Worm (Caenorhabditis elegans): ENCODE data around the gene C43H6.6.

C43H6.6 gene

ce11 chrX:2432459-2432858 is 37.4 kb downstream of the C43H6.6 start (continued):
- TF ChIP-seq nfyb-1 (GFP tag; IDR thresholded peaks at IDR 0.05) (no peak; the same call in 1 of the 2 replicates), hmg-20 (GFP tag; IDR thresholded peaks at IDR 0.05) (no peak), pbrm-1 (GFP tag; IDR thresholded peaks at IDR 0.05) (no peak), lin-54 (GFP tag; optimal IDR thresholded peaks at IDR 0.05) (no peak), attf-5 (GFP tag; optimal IDR thresholded peaks at IDR 0.05) (peak; percentile 47), F57A8.1 (GFP tag; optimal IDR thresholded peaks at IDR 0.05) (no peak), nhr-179 (tag; optimal IDR thresholded peaks at IDR 0.05) (no peak), Y53F4B.3 (GFP tag; IDR thresholded peaks at IDR 0.05) (no peak), snpc-1.3 (tag; optimal IDR thresholded peaks at IDR 0.05; ENCODE audit: insufficient read depth) (no peak), ets-4 (GFP tag; optimal IDR thresholded peaks at IDR 0.05) (no peak), chd-7 (tag; optimal IDR thresholded peaks at IDR 0.05) (peak; percentile 3), unc-62 (GFP tag; optimal IDR thresholded peaks at IDR 0.05) (no peak), rcor-1 (GFP tag; IDR thresholded peaks at IDR 0.05) (no peak)

- TF ChIP-seq B0035.1 (tag; optimal IDR thresholded peaks at IDR 0.05) (no peak), nfya-2 (GFP tag; IDR thresholded peaks at IDR 0.05) (no peak), F10E7.11 (tag; optimal IDR thresholded peaks at IDR 0.05) (no peak), nhr-90 (tag; optimal IDR thresholded peaks at IDR 0.05) (no peak), cebp-1 (GFP tag; IDR thresholded peaks at IDR 0.05) (no peak), cebp-1 (tag; optimal IDR thresholded peaks at IDR 0.05) (peak; percentile 22)
These were observed 38.7 kb downstream of the C43H6.6 start for ce11 chrX:2433805-2434204.

ce11 chrX:2435353-2435752 is 40.3 kb downstream of the C43H6.6 start:
- TF ChIP-seq him-1 (tag; optimal IDR thresholded peaks at IDR 0.05) = no peak
- no peak for TF ChIP-seq hrde-1 (tag; optimal IDR thresholded peaks at IDR 0.05; ENCODE audit: borderline replicate concordance)
- peak; percentile 63 for TF ChIP-seq nhr-80 (tag; optimal IDR thresholded peaks at IDR 0.05)

ce11 chrX:2438857-2439256 is 43.8 kb downstream of the C43H6.6 start, which contains the start of gene gid-2:
Gene gid-2, minus strand, starts transcription at chrX:2438957.
- TF ChIP-seq tbp1 (GFP tag; optimal IDR thresholded peaks at IDR 0.05) (no peak), snpc-1.1 (tag; optimal IDR thresholded peaks at IDR 0.05; ENCODE audit: insufficient read depth) (no peak), madf-10 (tag; optimal IDR thresholded peaks at IDR 0.05) (no peak), dpff-1 (tag; optimal IDR thresholded peaks at IDR 0.05) (no peak)

- TF ChIP-seq F22D6.2 (tag; optimal IDR thresholded peaks at IDR 0.05) (no peak), cebp-2 (GFP tag; IDR thresholded peaks at IDR 0.05) (no peak), hsf-1 (GFP tag; IDR thresholded peaks at IDR 0.05) (no peak), Y95B8A.8 (GFP tag; IDR thresholded peaks at IDR 0.05) (no peak), ztf-6 (GFP tag; IDR thresholded peaks at IDR 0.05) (no peak), die-1 (tag; optimal IDR thresholded peaks at IDR 0.05) (no peak), bed-1 (GFP tag; IDR thresholded peaks at IDR 0.05) (no peak), T07F8.4 (tag; optimal IDR thresholded peaks at IDR 0.05) (no peak), atf-7 (tag; optimal IDR thresholded peaks at IDR 0.05) (no peak), mel-28 (tag; optimal IDR thresholded peaks at IDR 0.05; ENCODE audit: borderline replicate concordance) (no peak), F33H1.4 (GFP tag; IDR thresholded peaks at IDR 0.05) (no peak), C17E4.6 (GFP tag; IDR thresholded peaks at IDR 0.05) (no peak), F55B11.4 (tag; optimal IDR thresholded peaks at IDR 0.05; ENCODE audit: borderline replicate concordance, insufficient read depth) (no peak)
These were observed 44.2 kb downstream of the C43H6.6 start for ce11 chrX:2439309-2439708.

Measured in whole organism, young adult.